Fruit fly (Drosophila melanogaster) whole organism: ENCODE results near the gene Oatp33Ea.

Experiments used
- EcR ChIP-seq, 2 experiments: fragments of >200 bp; optimal IDR thresholded peaks; 2 replicates each; lab custom pipeline; 2017; ENCODE audit warnings: missing biosample characterization in 2 of 2, missing genetic modification characterization in 2 of 2, missing genetic modification reagents in 2 of 2
- usp ChIP-seq: fragments of >200 bp; optimal IDR thresholded peaks from 2 replicates; lab custom pipeline; 2017; ENCODE audit warnings: missing biosample characterization, missing genetic modification characterization, mixed read lengths

DNA sequence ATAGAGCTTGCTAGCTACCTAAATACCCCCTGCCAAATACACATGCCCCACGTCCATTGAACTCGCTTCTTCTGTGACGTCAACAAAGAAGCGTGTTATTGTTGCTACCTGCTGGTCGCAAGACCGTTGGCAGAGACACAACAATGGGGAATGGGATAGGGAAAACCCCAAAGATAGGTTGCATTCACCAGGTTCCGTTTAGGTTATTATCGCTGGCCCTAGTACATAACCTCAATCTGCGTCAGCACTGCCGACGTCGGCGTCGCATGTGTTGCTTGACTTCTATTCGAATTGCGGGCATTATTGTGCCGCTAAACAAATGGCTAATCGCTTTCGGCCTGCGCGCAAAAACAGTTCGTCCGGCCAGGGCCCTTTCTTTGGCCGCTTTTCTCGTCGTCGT, 10.3 kb downstream of the Oatp33Ea start:
- TF ChIP-seq usp = no peak
- TF ChIP-seq EcR (GFP tag; optimal IDR thresholded peaks at IDR 0.05; lab: Kevin White, UChicago) = no peak
